Fruit fly (Drosophila melanogaster) whole organism, wandering third instar larva: Measurements from ENCODE around the gene Nemp.

Source experiments
- CG32264 ChIP-seq: fragments of 200-800 bp; sonication (Bioruptor generic); optimal IDR thresholded peaks from 2 replicates; lab custom pipeline; 2016; ENCODE audit warnings: missing biosample characterization, missing genetic modification characterization
- HLH106 ChIP-seq: fragments of 200-800 bp; optimal IDR thresholded peaks from 3 replicates; lab custom pipeline; 2019; ENCODE audit warnings: missing biosample characterization, mild to moderate bottlenecking, missing genetic modification characterization, moderate library complexity
- Hr78 ChIP-seq: fragments of >200 bp; optimal IDR thresholded peaks from 2 replicates; lab custom pipeline; 2017; ENCODE audit warnings: missing biosample characterization, missing genetic modification characterization
- OdsH ChIP-seq: fragments of 200-800 bp; sonication (Bioruptor generic); optimal IDR thresholded peaks from 2 replicates; lab custom pipeline; 2016; ENCODE audit warnings: missing biosample characterization, mild to moderate bottlenecking, missing genetic modification characterization
- dmrt93B ChIP-seq: fragments of 200-800 bp; sonication (Bioruptor generic); optimal IDR thresholded peaks from 2 replicates; lab custom pipeline; 2018; ENCODE audit warnings: missing biosample characterization, mild to moderate bottlenecking, missing genetic modification characterization
- sv ChIP-seq: fragments of 200-800 bp; sonication (Bioruptor generic); optimal IDR thresholded peaks from 3 replicates; lab custom pipeline; 2016; ENCODE audit warnings: missing biosample characterization, missing genetic modification characterization
- tai ChIP-seq: sonication (Bioruptor generic); optimal IDR thresholded peaks from 2 replicates; lab custom pipeline; 2016; ENCODE audit warnings: missing biosample characterization, missing genetic modification characterization

- TF ChIP-seq dmrt93B (GFP tag; lab: Kevin White, UChicago), result no peak
- TF ChIP-seq OdsH (GFP tag; lab: Kevin White, UChicago), result no peak
- no peak for TF ChIP-seq CG32264 (GFP tag; lab: Kevin White, UChicago)
- TF ChIP-seq sv (GFP tag; lab: Kevin White, UChicago), result no peak
- TF ChIP-seq Hr78 (GFP tag; lab: Kevin White, UChicago), result no peak
- TF ChIP-seq tai, result no peak
- no peak for TF ChIP-seq HLH106 (tag; lab: Kevin White, UChicago)
Measured at dm6 chrX:16670262-16670661, 15.4 kb upstream of the Nemp start.
